Worm (Caenorhabditis elegans): Measurements from ENCODE around the gene mak-1.

The mak-1 gene

DNA sequence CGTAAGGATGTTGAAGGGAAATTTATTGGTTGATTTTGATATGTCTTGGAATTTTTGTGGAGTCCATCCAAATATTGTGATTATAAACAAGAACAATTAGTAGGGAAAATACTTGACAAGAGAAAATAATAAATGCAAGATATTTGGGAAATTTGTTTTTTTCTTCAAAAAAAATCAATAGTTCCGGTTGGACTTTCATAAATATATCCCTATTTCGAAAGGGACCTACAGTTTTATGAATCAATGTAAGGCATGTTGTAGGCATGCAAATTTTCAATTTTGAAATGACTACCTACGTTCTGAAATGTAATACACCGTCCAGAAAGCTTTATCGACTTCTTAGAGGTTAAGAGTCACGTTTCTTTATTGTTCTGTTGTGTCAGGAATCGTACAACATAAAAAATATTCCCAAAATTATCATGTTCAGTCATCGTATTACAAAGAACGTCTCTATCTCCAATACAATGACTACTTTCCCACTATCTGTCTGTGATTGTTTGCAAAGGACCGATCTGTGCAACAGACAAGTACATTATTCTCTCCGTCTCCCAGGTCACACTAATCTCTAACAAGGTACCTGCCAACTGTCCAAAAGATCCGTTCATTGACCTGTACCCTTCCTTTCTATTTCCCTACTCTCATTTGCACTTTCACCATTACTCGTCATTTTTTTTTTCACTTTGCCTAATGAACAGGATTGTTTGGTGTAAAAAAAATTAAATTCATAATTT is 46.1 kb downstream of the mak-1 start, which contains the start of gene F07H5.13 (continued):
- peak; percentile 8 for TF ChIP-seq C16A3.4 (tag; optimal IDR thresholded peaks at IDR 0.05)
- peak; percentile 23 for TF ChIP-seq nhr-20 (tag; optimal IDR thresholded peaks at IDR 0.05)
- TF ChIP-seq sox-4 (tag; optimal IDR thresholded peaks at IDR 0.05), result no peak
- no peak for TF ChIP-seq skn-1 (tag; optimal IDR thresholded peaks at IDR 0.05)
- no peak for TF ChIP-seq egl-13 (tag; optimal IDR thresholded peaks at IDR 0.05)
- no peak for TF ChIP-seq nhr-11 (tag; optimal IDR thresholded peaks at IDR 0.05)
- TF ChIP-seq pag-3 (tag; optimal IDR thresholded peaks at IDR 0.05; ENCODE audit: borderline replicate concordance, insufficient read depth), result no peak
- TF ChIP-seq swsn-7 (tag; optimal IDR thresholded peaks at IDR 0.05), result peak; percentile 25
- peak; percentile 35 to 38 for TF ChIP-seq lsy-2 (tag; optimal IDR thresholded peaks at IDR 0.05)
- TF ChIP-seq ceh-88 (GFP tag; IDR thresholded peaks at IDR 0.05), result no peak
- TF ChIP-seq zip-4 (GFP tag; optimal IDR thresholded peaks at IDR 0.05), result peak; percentile 9
- TF ChIP-seq elt-2 (tag; optimal IDR thresholded peaks at IDR 0.05), result peak; percentile 42
- no peak for TF ChIP-seq nhr-77 (tag; optimal IDR thresholded peaks at IDR 0.05)
- TF ChIP-seq nhr-90 (tag; optimal IDR thresholded peaks at IDR 0.05; ENCODE audit: poor library complexity), result peak; percentile 65
- no peak for TF ChIP-seq isw-1 (GFP tag; IDR thresholded peaks at IDR 0.05)
- no peak for TF ChIP-seq unc-62 (GFP tag; optimal IDR thresholded peaks at IDR 0.05)

DNA sequence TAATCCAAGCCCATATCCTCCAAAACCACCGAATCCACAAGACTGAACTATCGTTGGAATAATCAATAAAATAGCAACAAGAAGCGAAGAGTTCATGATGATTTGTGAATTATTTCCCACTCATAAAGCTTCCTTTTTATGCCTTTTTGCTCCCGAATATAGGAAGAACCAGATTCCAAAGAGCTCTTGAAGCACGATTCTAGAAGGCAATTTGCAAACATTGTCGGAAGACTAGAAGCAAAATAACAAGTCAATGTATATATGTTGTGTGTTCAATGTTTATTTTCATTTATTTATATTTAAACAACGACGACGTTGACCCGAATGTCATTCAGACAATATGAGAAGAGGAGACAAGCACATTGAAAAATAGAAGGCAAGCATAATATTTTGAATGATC is 48.8 kb downstream of the mak-1 start, which contains the start of gene idpa-2:
Gene idpa-2, minus strand, starts transcription at position 101 of the 400 bp plus-strand sequence.
- no peak for TF ChIP-seq nhr-90 (tag; optimal IDR thresholded peaks at IDR 0.05; ENCODE audit: poor library complexity)
- no peak for TF ChIP-seq sox-4 (tag; optimal IDR thresholded peaks at IDR 0.05)
- TF ChIP-seq ztf-11 (tag; optimal IDR thresholded peaks at IDR 0.05), result no peak
- TF ChIP-seq nhr-47 (tag; optimal IDR thresholded peaks at IDR 0.05), result no peak
- no peak for TF ChIP-seq lsy-2 (tag; optimal IDR thresholded peaks at IDR 0.05)
- no peak for TF ChIP-seq C16A3.4 (tag; optimal IDR thresholded peaks at IDR 0.05)
- TF ChIP-seq nhr-28 (tag; optimal IDR thresholded peaks at IDR 0.05), result no peak
- TF ChIP-seq fos-1 (tag; optimal IDR thresholded peaks at IDR 0.05), result no peak
- no peak for TF ChIP-seq mdl-1 (tag; optimal IDR thresholded peaks at IDR 0.05)
- TF ChIP-seq nhr-71 (tag; optimal IDR thresholded peaks at IDR 0.05), result no peak
- no peak for TF ChIP-seq Y116A8C.19 (tag; optimal IDR thresholded peaks at IDR 0.05; ENCODE audit: borderline replicate concordance)
- TF ChIP-seq lin-14 (GFP tag; optimal IDR thresholded peaks at IDR 0.05), result no peak
- TF ChIP-seq unc-30 (tag; optimal IDR thresholded peaks at IDR 0.05), result no peak
- no peak for TF ChIP-seq elt-2 (tag; optimal IDR thresholded peaks at IDR 0.05)
- no peak for TF ChIP-seq jun-1 (tag; optimal IDR thresholded peaks at IDR 0.05)
- no peak for TF ChIP-seq aha-1 (tag; optimal IDR thresholded peaks at IDR 0.05)
- TF ChIP-seq isw-1 (GFP tag; IDR thresholded peaks at IDR 0.05), result no peak
- TF ChIP-seq nhr-77 (tag; optimal IDR thresholded peaks at IDR 0.05), result no peak
- TF ChIP-seq tbx-2 (tag; optimal IDR thresholded peaks at IDR 0.05), result no peak

DNA sequence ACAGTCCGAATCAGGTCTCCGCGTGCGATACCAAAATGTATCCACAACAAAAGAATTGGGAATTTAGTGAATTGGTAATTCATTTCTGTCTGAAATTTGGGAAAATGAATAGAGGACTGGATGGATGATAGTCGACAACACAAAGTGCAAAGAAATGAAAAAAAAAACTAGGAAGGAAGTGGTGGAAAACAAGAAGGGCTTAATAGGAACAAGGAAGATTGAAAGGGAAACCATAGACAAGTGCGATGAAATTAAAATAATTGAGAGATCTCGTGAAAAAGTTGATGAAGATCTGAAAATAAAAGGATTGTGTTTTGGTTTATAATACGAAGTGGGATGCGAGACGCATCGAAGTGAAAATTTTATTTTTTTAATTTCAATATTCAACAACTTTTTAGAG is 50.2 kb downstream of the mak-1 start, which contains the start of gene F07H5.7:
Gene F07H5.7, minus strand, starts transcription at position 101 of the 400 bp plus-strand sequence.
- TF ChIP-seq irx-1 (tag; optimal IDR thresholded peaks at IDR 0.05), result no peak
- TF ChIP-seq ceh-8 (GFP tag; optimal IDR thresholded peaks at IDR 0.05), result no peak
- TF ChIP-seq vab-15 (tag; optimal IDR thresholded peaks at IDR 0.05), result no peak
- no peak for TF ChIP-seq lsy-2 (tag; optimal IDR thresholded peaks at IDR 0.05)
- TF ChIP-seq lin-35 (GFP tag; optimal IDR thresholded peaks at IDR 0.05), result no peak
- no peak for TF ChIP-seq sup-37 (GFP tag; optimal IDR thresholded peaks at IDR 0.05)
- TF ChIP-seq tbx-2 (tag; optimal IDR thresholded peaks at IDR 0.05), result no peak
- TF ChIP-seq alr-1 (tag; optimal IDR thresholded peaks at IDR 0.05; ENCODE audit: borderline replicate concordance), result no peak
- TF ChIP-seq lin-15B (tag; optimal IDR thresholded peaks at IDR 0.05), result no peak
- no peak for TF ChIP-seq fkh-10 (GFP tag; optimal IDR thresholded peaks at IDR 0.05)
